Fruit fly (Drosophila melanogaster) whole organism, prepupa: ENCODE measurements around the gene Mst89B.

Experiments used
- CG16779 ChIP-seq: fragments of 200-800 bp; sonication (Bioruptor generic); optimal IDR thresholded peaks from 3 replicates; lab custom pipeline; 2017; ENCODE audit warnings: missing biosample characterization, mild to moderate bottlenecking, missing genetic modification characterization
- CG3032 ChIP-seq: fragments of 200-800 bp; optimal IDR thresholded peaks from 2 replicates; lab custom pipeline; 2019; ENCODE audit warnings: missing biosample characterization, mild to moderate bottlenecking, missing genetic modification characterization, moderate library complexity
- CG32006 ChIP-seq: fragments of 200-800 bp; sonication (Bioruptor generic); optimal IDR thresholded peaks from 3 replicates; lab custom pipeline; 2017; ENCODE audit warnings: missing biosample characterization, mild to moderate bottlenecking, missing genetic modification characterization
- CG4318 ChIP-seq: fragments of 200-800 bp; sonication (Bioruptor generic); optimal IDR thresholded peaks from 3 replicates; lab custom pipeline; 2017; ENCODE audit warnings: missing biosample characterization, mild to moderate bottlenecking, missing genetic modification characterization
- Ets96B ChIP-seq: fragments of 200-800 bp; optimal IDR thresholded peaks from 2 replicates; lab custom pipeline; 2019; ENCODE audit warnings: missing biosample characterization, mild to moderate bottlenecking, missing genetic modification characterization, moderate library complexity
- Lpt ChIP-seq: fragments of 200-800 bp; sonication (Bioruptor generic); optimal IDR thresholded peaks from 3 replicates; lab custom pipeline; 2016; ENCODE audit warnings: missing biosample characterization, missing genetic modification characterization
- dsx ChIP-seq: fragments of 200-800 bp; optimal IDR thresholded peaks from 3 replicates; lab custom pipeline; 2019; ENCODE audit warnings: missing biosample characterization, mild to moderate bottlenecking, missing genetic modification characterization, moderate library complexity; ENCODE audit not compliant: poor library complexity, severe bottlenecking

DNA sequence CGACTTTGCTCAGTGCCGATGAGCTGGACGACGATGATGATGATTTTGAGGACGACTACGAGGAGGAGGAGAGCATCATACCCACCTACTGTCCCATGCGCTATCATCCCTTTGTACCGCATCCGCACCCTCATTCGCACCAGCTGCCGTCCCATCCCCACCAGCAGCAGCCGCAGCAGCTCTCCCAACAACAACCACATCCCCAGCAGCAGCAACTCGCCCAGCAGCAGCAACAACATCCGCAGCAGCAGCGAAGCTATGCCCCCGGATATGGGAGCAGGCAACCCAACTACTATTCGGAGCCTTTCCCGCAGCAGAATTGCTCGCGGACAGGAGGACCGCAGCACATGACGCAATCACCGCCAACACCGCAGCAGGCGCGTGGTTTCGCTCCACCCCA, 9.5 kb upstream of the Mst89B start:
- no peak for TF ChIP-seq CG4318 (GFP tag; lab: Kevin White, UChicago)
- no peak for TF ChIP-seq CG3032 (tag; lab: Kevin White, UChicago)
- TF ChIP-seq Lpt (GFP tag; lab: Kevin White, UChicago), result no peak
- no peak for TF ChIP-seq CG16779 (tag; lab: Kevin White, UChicago)
- no peak for TF ChIP-seq dsx (GFP tag; lab: Kevin White, UChicago)
- no peak for TF ChIP-seq CG32006 (GFP tag; lab: Kevin White, UChicago)
- TF ChIP-seq Ets96B (tag; lab: Kevin White, UChicago), result no peak
